Worm (Caenorhabditis elegans): Measurements from ENCODE around the gene fbxa-53.

ce11 chrX:1735941-1736340 is 17.6 kb upstream of the fbxa-53 start, which contains the start of gene F07G6.12:
- TF ChIP-seq lin-39 (tag; optimal IDR thresholded peaks at IDR 0.05) = no peak
- no peak for TF ChIP-seq nhr-11 (tag; optimal IDR thresholded peaks at IDR 0.05)
- TF ChIP-seq fkh-8 (tag; optimal IDR thresholded peaks at IDR 0.05) = no peak
- no peak for TF ChIP-seq fkh-10 (GFP tag; optimal IDR thresholded peaks at IDR 0.05)
- TF ChIP-seq unc-86 (tag; optimal IDR thresholded peaks at IDR 0.05) = no peak
- TF ChIP-seq nhr-77 (tag; optimal IDR thresholded peaks at IDR 0.05) = no peak
- no peak for TF ChIP-seq unc-98 (GFP tag; IDR thresholded peaks at IDR 0.05)
- TF ChIP-seq nhr-12 (tag; optimal IDR thresholded peaks at IDR 0.05) = no peak
- TF ChIP-seq rnt-1 (tag; optimal IDR thresholded peaks at IDR 0.05) = no peak
- no peak for TF ChIP-seq snpc-4 (tag; optimal IDR thresholded peaks at IDR 0.05)
- no peak for TF ChIP-seq ztf-4 (tag; optimal IDR thresholded peaks at IDR 0.05)
- no peak for TF ChIP-seq nhr-90 (tag; optimal IDR thresholded peaks at IDR 0.05; ENCODE audit: poor library complexity)
